Worm (Caenorhabditis elegans): Measurements from ENCODE around the gene toe-1.

Gene toe-1

ce11 chrII:4468897-4469459, 44.0 kb downstream of the toe-1 start:
- TF ChIP-seq cebp-1 (GFP tag; IDR thresholded peaks at IDR 0.05), result no peak
- peak; percentile 19 for TF ChIP-seq cebp-1 (tag; optimal IDR thresholded peaks at IDR 0.05)
- TF ChIP-seq dox-1 (GFP tag; IDR thresholded peaks at IDR 0.05), result peak; percentile 22; the same call in 1 of the 2 replicates
- TF ChIP-seq attf-5 (GFP tag; optimal IDR thresholded peaks at IDR 0.05), result peak; percentile 4
- no peak for TF ChIP-seq F52B5.7 (tag; optimal IDR thresholded peaks at IDR 0.05)
- TF ChIP-seq hmg-1.2 (GFP tag; IDR thresholded peaks at IDR 0.05), result peak; percentile 38; the same call in 1 of the 2 replicates
- peak; percentile 77 for TF ChIP-seq nhr-80 (tag; optimal IDR thresholded peaks at IDR 0.05)
- TF ChIP-seq Y95B8A.8 (GFP tag; IDR thresholded peaks at IDR 0.05), result no peak

ce11 chrII:4470972-4471645, 46.1 kb downstream of the toe-1 start, which contains the start of gene W06B4.1:
W06B4.1 (plus strand) TSS chrII:4471595.
- TF ChIP-seq ceh-91 (GFP tag; IDR thresholded peaks at IDR 0.05), result peak; percentile 92
- TF ChIP-seq snpc-1.1 (tag; optimal IDR thresholded peaks at IDR 0.05; ENCODE audit: insufficient read depth), result no peak
- no peak for TF ChIP-seq sptf-2 (GFP tag; optimal IDR thresholded peaks at IDR 0.05)
- TF ChIP-seq B0035.1 (tag; optimal IDR thresholded peaks at IDR 0.05), result no peak
- TF ChIP-seq efl-1 (GFP tag; optimal IDR thresholded peaks at IDR 0.05), result peak; percentile 94
- TF ChIP-seq lin-35 (GFP tag; optimal IDR thresholded peaks at IDR 0.05), result peak in 1 of 3 experiments; percentile 50
- peak; percentile 76 for TF ChIP-seq F33H1.4 (GFP tag; IDR thresholded peaks at IDR 0.05)
- TF ChIP-seq hsf-1 (GFP tag; IDR thresholded peaks at IDR 0.05), result peak; percentile 70
- peak; percentile 86 for TF ChIP-seq lin-54 (GFP tag; optimal IDR thresholded peaks at IDR 0.05)
- peak; percentile 54 for TF ChIP-seq unc-130 (GFP tag; optimal IDR thresholded peaks at IDR 0.05)
- no peak for TF ChIP-seq die-1 (tag; optimal IDR thresholded peaks at IDR 0.05)
- TF ChIP-seq snpc-4 (GFP tag; optimal IDR thresholded peaks at IDR 0.05), result peak; percentile 3
- no peak for TF ChIP-seq snpc-4 (tag; optimal IDR thresholded peaks at IDR 0.05)
- peak; percentile 25; the same call in 1 of the 2 replicates for TF ChIP-seq B0336.3 (GFP tag; IDR thresholded peaks at IDR 0.05)
- TF ChIP-seq tlf-1 (GFP tag; optimal IDR thresholded peaks at IDR 0.05), result peak; percentile 85
- TF ChIP-seq nfyb-1 (GFP tag; IDR thresholded peaks at IDR 0.05), result peak; percentile 13; the same call in 1 of the 2 replicates
- TF ChIP-seq hmg-1.2 (GFP tag; IDR thresholded peaks at IDR 0.05), result peak; percentile 29; the same call in 1 of the 2 replicates
- TF ChIP-seq lsl-1 (GFP tag; optimal IDR thresholded peaks at IDR 0.05), result peak; percentile 86
- TF ChIP-seq F49E8.2 (tag; optimal IDR thresholded peaks at IDR 0.05; ENCODE audit: insufficient read depth), result peak; percentile 64
- TF ChIP-seq nhr-27 (tag; optimal IDR thresholded peaks at IDR 0.05), result no peak
- peak; percentile 73 for TF ChIP-seq snpc-3.4 (tag; optimal IDR thresholded peaks at IDR 0.05)
- TF ChIP-seq dox-1 (GFP tag; IDR thresholded peaks at IDR 0.05), result peak; percentile 74
- peak; percentile 87 for TF ChIP-seq D2030.7 (GFP tag; IDR thresholded peaks at IDR 0.05)
- no peak for TF ChIP-seq nfya-2 (GFP tag; IDR thresholded peaks at IDR 0.05)
- TF ChIP-seq madf-6 (GFP tag; IDR thresholded peaks at IDR 0.05), result peak; percentile 95
- TF ChIP-seq Y95B8A.8 (GFP tag; IDR thresholded peaks at IDR 0.05), result 0 out of 2 replicates have a peak, but pooled peaks have one; percentile 23
- TF ChIP-seq athp-1 (tag; optimal IDR thresholded peaks at IDR 0.05), result peak; percentile 14
- no peak for TF ChIP-seq egl-44 (GFP tag; IDR thresholded peaks at IDR 0.05)
- peak; percentile 83 for TF ChIP-seq xnd-1 (tag; optimal IDR thresholded peaks at IDR 0.05)
- no peak for TF ChIP-seq B0261.1 (tag; optimal IDR thresholded peaks at IDR 0.05)
- TF ChIP-seq madf-8 (GFP tag; conservative IDR thresholded peaks at IDR 0.05), result peak; percentile 93
- TF ChIP-seq ceh-27 (GFP tag; optimal IDR thresholded peaks at IDR 0.05), result no peak
- TF ChIP-seq F55B11.4 (tag; optimal IDR thresholded peaks at IDR 0.05; ENCODE audit: borderline replicate concordance, insufficient read depth), result no peak
- peak; percentile 34 for TF ChIP-seq him-1 (tag; optimal IDR thresholded peaks at IDR 0.05)
- TF ChIP-seq tbp1 (GFP tag; optimal IDR thresholded peaks at IDR 0.05), result peak; percentile 24
- peak; percentile 87 for TF ChIP-seq dpl-1 (GFP tag; optimal IDR thresholded peaks at IDR 0.05)
- peak; percentile 46; the same call in 1 of the 2 replicates for TF ChIP-seq rcor-1 (GFP tag; IDR thresholded peaks at IDR 0.05)
- no peak for TF ChIP-seq somi-1 (GFP tag; optimal IDR thresholded peaks at IDR 0.05)
- TF ChIP-seq repo-1 (tag; optimal IDR thresholded peaks at IDR 0.05), result no peak

Measured in whole organism, young adult.